In the genomic region with DNA sequence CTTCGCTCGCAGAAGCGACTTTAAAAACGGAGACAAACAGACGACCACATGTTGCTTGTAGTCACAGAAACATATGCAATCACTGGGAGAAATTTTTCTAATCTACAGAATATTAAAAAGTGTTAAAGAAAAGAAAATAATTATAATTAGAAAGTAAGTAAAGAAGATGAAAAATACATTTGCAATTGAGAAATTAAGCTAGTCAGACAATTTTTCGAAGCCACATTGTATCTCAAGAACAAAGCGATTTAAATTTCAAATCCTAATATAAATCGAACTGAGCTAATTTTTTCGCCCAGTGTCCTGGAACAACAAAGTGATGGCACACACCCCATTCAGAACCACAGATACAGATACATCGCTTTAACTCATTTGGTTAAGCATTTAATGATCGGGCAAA, we compare ENCODE assay signal across 1 fruit fly cellular context.
TF ChIP-seq lines count a peak whose summit lies in the region.

No protein-coding gene starts in this region.

TF ChIP-seq in whole organism, embryonic, 481 proteins besides CTCF, POLR2A, EP300 and RAD21 (continued from another document and continues in another):
- TF ChIP-seq gcm (GFP tag; optimal IDR thresholded peaks at IDR 0.05; lab: Kevin White, UChicago): peak; percentile 74
- TF ChIP-seq ase (GFP tag; IDR thresholded peaks at IDR 0.05; lab: Robert Waterston, UW): no peak
- peak; percentile 72 for TF ChIP-seq CG7556 (GFP tag; optimal IDR thresholded peaks at IDR 0.05; lab: Kevin White, UChicago)
- no peak for TF ChIP-seq exex (tag; optimal IDR thresholded peaks at IDR 0.05; lab: Kevin White, UChicago)
- no peak for TF ChIP-seq Adf1 (GFP tag; IDR thresholded peaks at IDR 0.05; lab: Robert Waterston, UW)
- no peak for TF ChIP-seq pita (GFP tag; optimal IDR thresholded peaks at IDR 0.05; lab: Kevin White, UChicago)
- TF ChIP-seq CG6689 (GFP tag; IDR thresholded peaks at IDR 0.05; lab: Robert Waterston, UW): peak; percentile 72
- TF ChIP-seq D19A (tag; optimal IDR thresholded peaks at IDR 0.05; lab: Kevin White, UChicago): peak; percentile 75
- no peak for TF ChIP-seq CG8089 (GFP tag; optimal IDR thresholded peaks at IDR 0.05; lab: Kevin White, UChicago)
- TF ChIP-seq gce (GFP tag; IDR thresholded peaks at IDR 0.05; lab: Robert Waterston, UW): no peak
- no peak for TF ChIP-seq Atf3 (GFP tag; optimal IDR thresholded peaks at IDR 0.05; lab: Kevin White, UChicago)
- peak; percentile 42 for TF ChIP-seq HHEX (GFP tag; optimal IDR thresholded peaks at IDR 0.05; lab: Kevin White, UChicago)
- peak; percentile 50 for TF ChIP-seq CG18764 (GFP tag; optimal IDR thresholded peaks at IDR 0.05; lab: Kevin White, UChicago)
- TF ChIP-seq Rx (GFP tag; IDR thresholded peaks at IDR 0.05; lab: Robert Waterston, UW): no peak
- peak; percentile 72 for TF ChIP-seq CoRest (tag; optimal IDR thresholded peaks at IDR 0.05; lab: Kevin White, UChicago)
- peak; percentile 40; the same call in 1 of the 2 replicates for TF ChIP-seq stc (GFP tag; IDR thresholded peaks at IDR 0.05; lab: Robert Waterston, UW)
- no peak for TF ChIP-seq CG6765 (GFP tag; optimal IDR thresholded peaks at IDR 0.05; lab: Kevin White, UChicago)
- TF ChIP-seq CG7839 (tag; optimal IDR thresholded peaks at IDR 0.05; lab: Kevin White, UChicago): peak; percentile 76
- TF ChIP-seq Dp (GFP tag; optimal IDR thresholded peaks at IDR 0.05; lab: Kevin White, UChicago): no peak
- TF ChIP-seq CG32767 (GFP tag; IDR thresholded peaks at IDR 0.05; lab: Robert Waterston, UW): no peak
- no peak for TF ChIP-seq CG17612 (GFP tag; IDR thresholded peaks at IDR 0.05; lab: Robert Waterston, UW)
- no peak for TF ChIP-seq BEAF-32 (GFP tag; optimal IDR thresholded peaks at IDR 0.05; lab: Kevin White, UChicago)
- no peak for TF ChIP-seq crol (GFP tag; IDR thresholded peaks at IDR 0.05; lab: Robert Waterston, UW)
- peak; percentile 66 for TF ChIP-seq CG13424 (tag; optimal IDR thresholded peaks at IDR 0.05; lab: Kevin White, UChicago)
- TF ChIP-seq zf30C (GFP tag; optimal IDR thresholded peaks at IDR 0.05; lab: Kevin White, UChicago): peak; percentile 69
- TF ChIP-seq CG1233 (GFP tag; optimal IDR thresholded peaks at IDR 0.05; lab: Kevin White, UChicago): peak; percentile 62
- no peak for TF ChIP-seq YL-1 (GFP tag; optimal IDR thresholded peaks at IDR 0.05; lab: Kevin White, UChicago)
- no peak for TF ChIP-seq pfk (GFP tag; optimal IDR thresholded peaks at IDR 0.05; lab: Kevin White, UChicago)
- TF ChIP-seq CG1832 (GFP tag; optimal IDR thresholded peaks at IDR 0.05; lab: Kevin White, UChicago): no peak
- TF ChIP-seq oc (tag; optimal IDR thresholded peaks at IDR 0.05; lab: Kevin White, UChicago): peak; percentile 49
- 0 out of 2 replicates have a peak, but pooled peaks have one; percentile 13 for TF ChIP-seq Rfx (GFP tag; IDR thresholded peaks at IDR 0.05; lab: Robert Waterston, UW)
- peak; percentile 40 for TF ChIP-seq CG18476 (GFP tag; optimal IDR thresholded peaks at IDR 0.05; lab: Kevin White, UChicago)
- peak; percentile 48 for TF ChIP-seq ssp (GFP tag; IDR thresholded peaks at IDR 0.05; lab: Robert Waterston, UW)
- TF ChIP-seq CG2120 (GFP tag; optimal IDR thresholded peaks at IDR 0.05; lab: Kevin White, UChicago): peak; percentile 3
- no peak for TF ChIP-seq CG14860 (GFP tag; IDR thresholded peaks at IDR 0.05; lab: Robert Waterston, UW; ENCODE audit: partially characterized antibody)
- no peak for TF ChIP-seq Aef1 (GFP tag; IDR thresholded peaks at IDR 0.05; lab: Robert Waterston, UW)
- TF ChIP-seq B-H2 (GFP tag; optimal IDR thresholded peaks at IDR 0.05; lab: Kevin White, UChicago): no peak
- no peak for TF ChIP-seq disco-r (GFP tag; optimal IDR thresholded peaks at IDR 0.05; lab: Kevin White, UChicago)
- peak in 1 of 2 experiments; percentile 57 for TF ChIP-seq Hr78 (GFP tag; optimal IDR thresholded peaks at IDR 0.05; lab: Kevin White, UChicago)
- no peak for TF ChIP-seq eyg (GFP tag; optimal IDR thresholded peaks at IDR 0.05; lab: Kevin White, UChicago)
- peak; percentile 76 for TF ChIP-seq CG8924 (tag; optimal IDR thresholded peaks at IDR 0.05; lab: Kevin White, UChicago)
- TF ChIP-seq CG10274 (GFP tag; optimal IDR thresholded peaks at IDR 0.05; lab: Kevin White, UChicago): no peak
- TF ChIP-seq CG11247 (GFP tag; IDR thresholded peaks at IDR 0.05; lab: Robert Waterston, UW): no peak
- TF ChIP-seq CG13296 (GFP tag; optimal IDR thresholded peaks at IDR 0.05; lab: Kevin White, UChicago): no peak
- TF ChIP-seq Sox102F (GFP tag; optimal IDR thresholded peaks at IDR 0.05; lab: Kevin White, UChicago): peak; percentile 70
- no peak for TF ChIP-seq D19B (GFP tag; optimal IDR thresholded peaks at IDR 0.05; lab: Kevin White, UChicago)
- TF ChIP-seq CG10462 (GFP tag; optimal IDR thresholded peaks at IDR 0.05; lab: Kevin White, UChicago): peak; percentile 18
- no peak for TF ChIP-seq onecut (GFP tag; IDR thresholded peaks at IDR 0.05; lab: Robert Waterston, UW)
- TF ChIP-seq zfh2 (GFP tag; optimal IDR thresholded peaks at IDR 0.05; lab: Kevin White, UChicago): no peak
- TF ChIP-seq CG17186 (GFP tag; optimal IDR thresholded peaks at IDR 0.05; lab: Kevin White, UChicago): no peak
- TF ChIP-seq CG1024 (GFP tag; IDR thresholded peaks at IDR 0.05; lab: Robert Waterston, UW): no peak
- TF ChIP-seq CG2129 (GFP tag; IDR thresholded peaks at IDR 0.05; lab: Robert Waterston, UW; ENCODE audit: partially characterized antibody): no peak
- TF ChIP-seq CG43689 (GFP tag; IDR thresholded peaks at IDR 0.05; lab: Robert Waterston, UW): no peak
- no peak for TF ChIP-seq lov (optimal IDR thresholded peaks at IDR 0.05; lab: Kevin White, UChicago)
- 0 out of 3 replicates have a peak, but pooled peaks have one; percentile 51 for TF ChIP-seq lov (GFP tag; IDR thresholded peaks at IDR 0.05; lab: Robert Waterston, UW)
- TF ChIP-seq Deaf1 (tag; optimal IDR thresholded peaks at IDR 0.05; lab: Kevin White, UChicago): peak; percentile 32
- no peak for TF ChIP-seq CG11085 (GFP tag; IDR thresholded peaks at IDR 0.05; lab: Robert Waterston, UW)
- peak; percentile 80 for TF ChIP-seq gsb-n (tag; optimal IDR thresholded peaks at IDR 0.05; lab: Kevin White, UChicago)
- TF ChIP-seq emc (GFP tag; optimal IDR thresholded peaks at IDR 0.05; lab: Kevin White, UChicago): no peak
- no peak for TF ChIP-seq gsb (GFP tag; IDR thresholded peaks at IDR 0.05; lab: Robert Waterston, UW)
- TF ChIP-seq NC2α (GFP tag; optimal IDR thresholded peaks at IDR 0.05; lab: Kevin White, UChicago): no peak
- TF ChIP-seq Hsf (GFP tag; optimal IDR thresholded peaks at IDR 0.05; lab: Kevin White, UChicago): peak; percentile 57
- TF ChIP-seq unpg (GFP tag; optimal IDR thresholded peaks at IDR 0.05; lab: Kevin White, UChicago): peak; percentile 73
- TF ChIP-seq nom (GFP tag; optimal IDR thresholded peaks at IDR 0.05; lab: Kevin White, UChicago): no peak
- TF ChIP-seq CG2678 (tag; optimal IDR thresholded peaks at IDR 0.05; lab: Kevin White, UChicago): peak; percentile 80
- no peak for TF ChIP-seq Mes4 (GFP tag; optimal IDR thresholded peaks at IDR 0.05; lab: Kevin White, UChicago)
- peak; percentile 75 for TF ChIP-seq Ssrp (tag; optimal IDR thresholded peaks at IDR 0.05; lab: Kevin White, UChicago)
- TF ChIP-seq CG15696 (tag; optimal IDR thresholded peaks at IDR 0.05; lab: Kevin White, UChicago): peak; percentile 47
- no peak for TF ChIP-seq tna (GFP tag; IDR thresholded peaks at IDR 0.05; lab: Robert Waterston, UW; ENCODE audit: partially characterized antibody)
- peak; percentile 5 for TF ChIP-seq Fer1 (GFP tag; optimal IDR thresholded peaks at IDR 0.05; lab: Kevin White, UChicago)
- TF ChIP-seq ato (GFP tag; IDR thresholded peaks at IDR 0.05; lab: Robert Waterston, UW; ENCODE audit: partially characterized antibody): no peak
- TF ChIP-seq insv (GFP tag; optimal IDR thresholded peaks at IDR 0.05; lab: Kevin White, UChicago): no peak
- TF ChIP-seq z (GFP tag; IDR thresholded peaks at IDR 0.05; lab: Robert Waterston, UW): no peak
- TF ChIP-seq Hand (GFP tag; optimal IDR thresholded peaks at IDR 0.05; lab: Kevin White, UChicago): no peak
- peak; percentile 64 for TF ChIP-seq Med (GFP tag; lab: Kevin White, UChicago)
- TF ChIP-seq chif (GFP tag; optimal IDR thresholded peaks at IDR 0.05; lab: Kevin White, UChicago): peak; percentile 35 to 63
- no peak for TF ChIP-seq bbx (GFP tag; IDR thresholded peaks at IDR 0.05; lab: Robert Waterston, UW; ENCODE audit: partially characterized antibody)
- no peak for TF ChIP-seq Hr39 (optimal IDR thresholded peaks at IDR 0.05; lab: Kevin White, UChicago)
- TF ChIP-seq eve (GFP tag; optimal IDR thresholded peaks at IDR 0.05; lab: Kevin White, UChicago): peak in 1 of 2 experiments; percentile 66
- no peak for TF ChIP-seq unc-4 (GFP tag; IDR thresholded peaks at IDR 0.05; lab: Robert Waterston, UW; ENCODE audit: partially characterized antibody)
- peak; percentile 41 for TF ChIP-seq sqz (GFP tag; optimal IDR thresholded peaks at IDR 0.05; lab: Kevin White, UChicago)
- peak; percentile 20 for TF ChIP-seq Jarid2 (GFP tag; optimal IDR thresholded peaks at IDR 0.05; lab: Kevin White, UChicago)
- peak; percentile 44; the same call in 1 of the 2 replicates for TF ChIP-seq Drgx (GFP tag; IDR thresholded peaks at IDR 0.05; lab: Robert Waterston, UW)
- TF ChIP-seq abd-A (tag; optimal IDR thresholded peaks at IDR 0.05; lab: Kevin White, UChicago): no peak
- no peak for TF ChIP-seq HLH54F (GFP tag; optimal IDR thresholded peaks at IDR 0.05; lab: Kevin White, UChicago)
- no peak for TF ChIP-seq Dbx (GFP tag; IDR thresholded peaks at IDR 0.05; lab: Robert Waterston, UW)
- TF ChIP-seq ken (GFP tag; IDR thresholded peaks at IDR 0.05; lab: Robert Waterston, UW): no peak
- peak; percentile 65 for TF ChIP-seq CG18599 (GFP tag; optimal IDR thresholded peaks at IDR 0.05; lab: Kevin White, UChicago)
- no peak for TF ChIP-seq zen2 (GFP tag; IDR thresholded peaks at IDR 0.05; lab: Robert Waterston, UW; ENCODE audit: partially characterized antibody)
- no peak for TF ChIP-seq Atf6 (GFP tag; IDR thresholded peaks at IDR 0.05; lab: Robert Waterston, UW)
- TF ChIP-seq cwo (GFP tag; optimal IDR thresholded peaks at IDR 0.05; lab: Kevin White, UChicago): peak; percentile 34
- peak; percentile 1 for TF ChIP-seq bab2 (GFP tag; optimal IDR thresholded peaks at IDR 0.05; lab: Kevin White, UChicago)
- no peak for TF ChIP-seq corto (GFP tag; optimal IDR thresholded peaks at IDR 0.05; lab: Kevin White, UChicago)
- peak; percentile 76 for TF ChIP-seq row (GFP tag; IDR thresholded peaks at IDR 0.05; lab: Robert Waterston, UW)
- TF ChIP-seq hb (GFP tag; IDR thresholded peaks at IDR 0.05; lab: Robert Waterston, UW; ENCODE audit: partially characterized antibody): no peak
- peak; percentile 35 for TF ChIP-seq CG3065 (GFP tag; optimal IDR thresholded peaks at IDR 0.05; lab: Kevin White, UChicago)
- TF ChIP-seq CG30403 (GFP tag; optimal IDR thresholded peaks at IDR 0.05; lab: Kevin White, UChicago): peak; percentile 72
- peak; percentile 52 for TF ChIP-seq CG6813 (GFP tag; optimal IDR thresholded peaks at IDR 0.05; lab: Kevin White, UChicago)
- peak; percentile 73 for TF ChIP-seq trem (tag; optimal IDR thresholded peaks at IDR 0.05; lab: Kevin White, UChicago)
- no peak for TF ChIP-seq MTF-1 (GFP tag; optimal IDR thresholded peaks at IDR 0.05; lab: Kevin White, UChicago; ENCODE audit: borderline replicate concordance)
- TF ChIP-seq CG8359 (GFP tag; optimal IDR thresholded peaks at IDR 0.05; lab: Kevin White, UChicago; ENCODE audit: borderline replicate concordance): peak; percentile 62
- no peak for TF ChIP-seq Bteb2 (GFP tag; optimal IDR thresholded peaks at IDR 0.05; lab: Kevin White, UChicago)
- peak; percentile 38 for TF ChIP-seq CG3407 (GFP tag; optimal IDR thresholded peaks at IDR 0.05; lab: Kevin White, UChicago)
- no peak for TF ChIP-seq Hmx (GFP tag; optimal IDR thresholded peaks at IDR 0.05; lab: Kevin White, UChicago)
- TF ChIP-seq CG7963 (GFP tag; IDR thresholded peaks at IDR 0.05; lab: Robert Waterston, UW; ENCODE audit: partially characterized antibody): no peak
- TF ChIP-seq seq (GFP tag; IDR thresholded peaks at IDR 0.05; lab: Robert Waterston, UW): no peak
- TF ChIP-seq toy (GFP tag; IDR thresholded peaks at IDR 0.05; lab: Robert Waterston, UW): no peak
- no peak for TF ChIP-seq CG33213 (GFP tag; optimal IDR thresholded peaks at IDR 0.05; lab: Kevin White, UChicago)
- TF ChIP-seq Gug (GFP tag; IDR thresholded peaks at IDR 0.05; lab: Robert Waterston, UW): no peak; the same call in 3 of the 4 replicates
- peak; percentile 85 for TF ChIP-seq CG14710 (tag; optimal IDR thresholded peaks at IDR 0.05; lab: Kevin White, UChicago)
- TF ChIP-seq nmo (GFP tag; optimal IDR thresholded peaks at IDR 0.05; lab: Kevin White, UChicago): peak; percentile 86
- peak; percentile 29 for TF ChIP-seq CG9437 (GFP tag; optimal IDR thresholded peaks at IDR 0.05; lab: Kevin White, UChicago)
- TF ChIP-seq sim (GFP tag; IDR thresholded peaks at IDR 0.05; lab: Robert Waterston, UW): peak; percentile 48; the same call in 1 of the 2 replicates
- TF ChIP-seq inv (GFP tag; IDR thresholded peaks at IDR 0.05; lab: Robert Waterston, UW; ENCODE audit: partially characterized antibody): no peak
- TF ChIP-seq CG7357 (GFP tag; IDR thresholded peaks at IDR 0.05; lab: Robert Waterston, UW): peak; percentile 41; the same call in 1 of the 3 replicates
- TF ChIP-seq CG11504 (tag; optimal IDR thresholded peaks at IDR 0.05; lab: Kevin White, UChicago): peak; percentile 83
- TF ChIP-seq CG8290 (GFP tag; optimal IDR thresholded peaks at IDR 0.05; lab: Kevin White, UChicago): peak; percentile 35
- TF ChIP-seq CG8290 (tag; optimal IDR thresholded peaks at IDR 0.05; lab: Kevin White, UChicago): no peak
- no peak for TF ChIP-seq knrl (GFP tag; IDR thresholded peaks at IDR 0.05; lab: Robert Waterston, UW; ENCODE audit: partially characterized antibody)
- peak; percentile 64 for TF ChIP-seq sisA (GFP tag; IDR thresholded peaks at IDR 0.05; lab: Robert Waterston, UW)
- TF ChIP-seq dm (GFP tag; optimal IDR thresholded peaks at IDR 0.05; lab: Kevin White, UChicago): no peak
- no peak for TF ChIP-seq Bgb (GFP tag; IDR thresholded peaks at IDR 0.05; lab: Robert Waterston, UW; ENCODE audit: partially characterized antibody)
- TF ChIP-seq mam (GFP tag; optimal IDR thresholded peaks at IDR 0.05; lab: Kevin White, UChicago): no peak
- no peak for TF ChIP-seq CG9215 (GFP tag; IDR thresholded peaks at IDR 0.05; lab: Robert Waterston, UW)
- no peak for TF ChIP-seq CG13894 (tag; optimal IDR thresholded peaks at IDR 0.05; lab: Kevin White, UChicago)
- peak; percentile 47 for TF ChIP-seq Abd-B (GFP tag; optimal IDR thresholded peaks at IDR 0.05; lab: Kevin White, UChicago)
- TF ChIP-seq usp (GFP tag; optimal IDR thresholded peaks at IDR 0.05; lab: Kevin White, UChicago): no peak
- TF ChIP-seq jigr1 (GFP tag; IDR thresholded peaks at IDR 0.05; lab: Robert Waterston, UW): no peak
- no peak for TF ChIP-seq p53 (GFP tag; optimal IDR thresholded peaks at IDR 0.05; lab: Kevin White, UChicago)
